Worm (Caenorhabditis elegans) whole organism, midembryonic: ENCODE measurements around the gene sre-48.

ENCODE experiments used
- T22C8.4 ChIP-seq: fragments of 200-800 bp; sonication (Bioruptor generic); IDR thresholded peaks from 2 replicates; pipeline ENCODE4 v1.3.6; 2022; ENCODE audit warnings: missing genetic modification characterization, missing compliant biosample characterization
- cog-1 ChIP-seq: sonication (generic microtip); optimal IDR thresholded peaks from 2 replicates; lab custom pipeline; 2016; ENCODE audit warnings: missing genetic modification characterization, missing compliant biosample characterization
- flt-1 ChIP-seq: fragments of 200-800 bp; sonication (Bioruptor generic); IDR thresholded peaks from 2 replicates; pipeline ENCODE4 v1.3.6; 2022; ENCODE audit warnings: missing genetic modification characterization, missing compliant biosample characterization
- klf-2 ChIP-seq: fragments of 200-800 bp; sonication (Bioruptor generic); conservative IDR thresholded peaks from 2 replicates; pipeline ENCODE4 v1.3.6; 2022; ENCODE audit warnings: missing genetic modification reagents, missing genetic modification characterization, missing compliant biosample characterization
- ref-1 ChIP-seq: fragments of 200-800 bp; sonication (Bioruptor generic); conservative IDR thresholded peaks from 2 replicates; pipeline ENCODE4 v1.3.6; 2022; ENCODE audit warnings: missing genetic modification reagents, missing genetic modification characterization, missing compliant biosample characterization
- tab-1 ChIP-seq: fragments of 200-800 bp; sonication (Bioruptor generic); IDR thresholded peaks from 2 replicates; pipeline ENCODE4 v1.3.6; 2022; ENCODE audit warnings: missing genetic modification characterization, missing compliant biosample characterization
- ztf-23 ChIP-seq: fragments of 200-800 bp; sonication (Bioruptor generic); IDR thresholded peaks from 2 replicates; pipeline ENCODE4 v1.3.6; 2022; ENCODE audit warnings: missing genetic modification reagents, missing genetic modification characterization, missing compliant biosample characterization

DNA sequence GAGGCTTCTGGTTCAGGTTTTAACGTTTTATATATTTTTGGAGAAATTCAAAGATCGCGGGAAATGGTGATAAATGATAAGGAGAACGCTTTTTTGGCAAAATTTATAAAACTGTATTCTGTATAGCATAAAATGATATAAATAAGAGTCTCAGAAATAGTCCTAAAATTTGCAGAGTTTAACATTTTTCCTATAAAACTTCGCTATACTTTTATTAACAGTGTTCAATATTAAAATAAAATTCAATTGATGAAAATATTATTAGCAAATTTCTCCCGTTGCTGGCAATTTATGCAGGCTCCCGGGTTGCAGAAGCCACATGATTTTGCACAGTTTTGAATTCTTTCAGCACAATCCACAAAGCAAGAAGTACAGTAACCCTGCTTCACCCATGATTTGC, 19.3 kb upstream of the sre-48 start, which contains the start of gene F01D5.2:
- TF ChIP-seq klf-2 (no peak), ztf-23 (GFP tag; lab: Robert Waterston, UW) (no peak), flt-1 (GFP tag; lab: Robert Waterston, UW) (no peak), tab-1 (GFP tag; lab: Robert Waterston, UW) (no peak), cog-1 (tag; lab: Kevin White, UChicago) (no peak), ref-1 (GFP tag; lab: Robert Waterston, UW) (no peak), T22C8.4 (GFP tag; lab: Robert Waterston, UW) (no peak)
